Fruit fly (Drosophila melanogaster) whole organism, prepupa: Measurements from ENCODE around the gene CG4829.

Experiments
- CG10631 ChIP-seq: fragments of 200-800 bp; sonication (Bioruptor generic); optimal IDR thresholded peaks from 2 replicates; lab custom pipeline; 2016; ENCODE audit warnings: missing biosample characterization, missing genetic modification characterization
- CG34406 ChIP-seq: fragments of 200-800 bp; sonication (Bioruptor generic); optimal IDR thresholded peaks from 3 replicates; lab custom pipeline; 2016; ENCODE audit warnings: missing biosample characterization, missing genetic modification characterization
- CG6792 ChIP-seq: fragments of 200-800 bp; sonication (Bioruptor generic); optimal IDR thresholded peaks from 3 replicates; lab custom pipeline; 2016; ENCODE audit warnings: missing biosample characterization, missing genetic modification characterization
- Hr4 ChIP-seq: fragments of 200-800 bp; sonication (Bioruptor generic); optimal IDR thresholded peaks from 3 replicates; lab custom pipeline; 2016; ENCODE audit warnings: missing biosample characterization, missing genetic modification characterization
- fd59A ChIP-seq: fragments of 200-800 bp; sonication (Bioruptor generic); optimal IDR thresholded peaks from 2 replicates; lab custom pipeline; 2017; ENCODE audit warnings: missing biosample characterization, mild to moderate bottlenecking, missing genetic modification characterization, missing genetic modification reagents
- lz ChIP-seq: fragments of 200-800 bp; sonication (Bioruptor generic); optimal IDR thresholded peaks from 3 replicates; lab custom pipeline; 2016; ENCODE audit warnings: missing biosample characterization, missing genetic modification characterization
- svp ChIP-seq: fragments of 200-800 bp; sonication (Bioruptor generic); peaks from one replicate; lab custom pipeline; 2016; ENCODE audit warnings: missing biosample characterization, missing genetic modification characterization

- TF ChIP-seq svp (GFP tag; lab: Kevin White, UChicago) (no peak), CG34406 (GFP tag; lab: Kevin White, UChicago) (no peak), CG6792 (GFP tag; lab: Kevin White, UChicago) (peak; percentile 13), CG10631 (GFP tag; lab: Kevin White, UChicago) (peak; percentile 42), lz (GFP tag; lab: Kevin White, UChicago) (no peak), Hr4 (peak; percentile 63), fd59A (GFP tag; lab: Kevin White, UChicago) (peak; percentile 2)
These were observed 45.7 kb upstream of the CG4829 start for dm6 chrX:16765809-16766208.
